Fruit fly (Drosophila melanogaster) whole organism, embryonic: Measurements from ENCODE around the gene CG46317.

Source experiments
- Atf6 ChIP-seq: fragments of 200-800 bp; sonication (Bioruptor generic); IDR thresholded peaks from 2 replicates; pipeline ENCODE4 v1.3.6; 2022; ENCODE audit warnings: missing biosample characterization, missing genetic modification characterization
- C15 ChIP-seq: fragments of 200-800 bp; sonication (Bioruptor generic); IDR thresholded peaks from 3 replicates; pipeline ENCODE4 v1.3.6; 2022; ENCODE audit warnings: missing biosample characterization, missing genetic modification characterization
- CG10267 ChIP-seq: fragments of 200-800 bp; sonication (Bioruptor generic); optimal IDR thresholded peaks from 2 replicates; lab custom pipeline; 2018; ENCODE audit warnings: missing biosample characterization, mild to moderate bottlenecking, missing genetic modification characterization, moderate library complexity
- CG12104 ChIP-seq: fragments of 200-800 bp; sonication (Bioruptor generic); optimal IDR thresholded peaks from 3 replicates; lab custom pipeline; 2016; ENCODE audit warnings: missing biosample characterization, missing genetic modification characterization
- CG13123 ChIP-seq: fragments of 200-800 bp; sonication (Bioruptor generic); optimal IDR thresholded peaks from 2 replicates; lab custom pipeline; 2016; ENCODE audit warnings: missing biosample characterization, missing genetic modification characterization
- CG15073 ChIP-seq: fragments of 200-800 bp; sonication (Bioruptor generic); optimal IDR thresholded peaks from 2 replicates; lab custom pipeline; 2016; ENCODE audit warnings: missing biosample characterization, missing genetic modification characterization
- CG16815 ChIP-seq: fragments of 200-800 bp; sonication (Bioruptor generic); optimal IDR thresholded peaks from 3 replicates; lab custom pipeline; 2017; ENCODE audit warnings: missing biosample characterization, mild to moderate bottlenecking, missing genetic modification characterization
- CG2120 ChIP-seq: fragments of 200-800 bp; sonication (Bioruptor generic); optimal IDR thresholded peaks from 3 replicates; lab custom pipeline; 2016; ENCODE audit warnings: missing biosample characterization, missing genetic modification characterization
- CG3065 ChIP-seq: fragments of 200-800 bp; sonication (Bioruptor generic); optimal IDR thresholded peaks from 2 replicates; lab custom pipeline; 2016; ENCODE audit warnings: missing biosample characterization, missing genetic modification characterization
- CG32532 ChIP-seq: fragments of 200-800 bp; sonication (Bioruptor generic); IDR thresholded peaks from 2 replicates; pipeline ENCODE4 v1.3.6; 2022; ENCODE audit warnings: missing biosample characterization, missing genetic modification characterization
- CG3726 ChIP-seq: fragments of 200-800 bp; sonication (Bioruptor generic); IDR thresholded peaks from 3 replicates; pipeline ENCODE4, ENCODE4 v1.3.6; 2022; ENCODE audit warnings: missing biosample characterization, missing genetic modification characterization
- CG3838 ChIP-seq: fragments of 200-800 bp; sonication (Bioruptor generic); optimal IDR thresholded peaks from 3 replicates; lab custom pipeline; 2016; ENCODE audit warnings: missing biosample characterization, missing genetic modification characterization
- CG5245 ChIP-seq: fragments of 200-800 bp; sonication (Bioruptor generic); optimal IDR thresholded peaks from 3 replicates; lab custom pipeline; 2016; ENCODE audit warnings: missing biosample characterization, missing genetic modification characterization
- CG6683 ChIP-seq: fragments of 200-800 bp; sonication (Bioruptor generic); optimal IDR thresholded peaks from 2 replicates; lab custom pipeline; 2017; ENCODE audit warnings: missing biosample characterization, mild to moderate bottlenecking, missing genetic modification characterization, missing genetic modification reagents
- CG8765 ChIP-seq: fragments of 200-800 bp; sonication (Bioruptor generic); IDR thresholded peaks from 2 replicates; pipeline ENCODE4 v1.3.6; 2022; ENCODE audit warnings: missing biosample characterization, missing genetic modification characterization
- D19A ChIP-seq: fragments of 200-800 bp; optimal IDR thresholded peaks from 3 replicates; lab custom pipeline; 2019; ENCODE audit warnings: missing biosample characterization, mild to moderate bottlenecking, missing genetic modification characterization, moderate library complexity
- D19B ChIP-seq: fragments of 200-800 bp; sonication (Bioruptor generic); optimal IDR thresholded peaks from 2 replicates; lab custom pipeline; 2017; ENCODE audit warnings: missing biosample characterization, mild to moderate bottlenecking, missing genetic modification characterization
- Dip2 ChIP-seq: fragments of 200-800 bp; sonication (Bioruptor generic); IDR thresholded peaks from 2 replicates; pipeline ENCODE4 v1.3.6; 2022; ENCODE audit warnings: missing biosample characterization, missing genetic modification characterization
- Dref ChIP-seq: fragments of 200-800 bp; sonication (Bioruptor generic); IDR thresholded peaks from 2 replicates; pipeline ENCODE4 v1.3.6; 2022; ENCODE audit warnings: missing biosample characterization, missing genetic modification characterization
- Ets97D ChIP-seq: fragments of 200-800 bp; sonication (Bioruptor generic); optimal IDR thresholded peaks from 3 replicates; lab custom pipeline; 2016; ENCODE audit warnings: missing biosample characterization, missing genetic modification characterization
- Gug ChIP-seq: fragments of 200-800 bp; sonication (Bioruptor generic); IDR thresholded peaks from 4 replicates; pipeline ENCODE4 v1.3.6; 2022; ENCODE audit warnings: missing biosample characterization, missing genetic modification characterization
- Hr39 ChIP-seq: fragments of >200 bp; optimal IDR thresholded peaks from 2 replicates; lab custom pipeline; 2017
- Hr78 ChIP-seq, 2 experiments: fragments of 200-800 bp in 1 of 2; fragments of >200 bp in 1 of 2; sonication (Bioruptor generic) in 1 of 2; optimal IDR thresholded peaks; 2 replicates each; lab custom pipeline; 2017 to 2019; ENCODE audit warnings: missing biosample characterization in 2 of 2, missing genetic modification characterization in 2 of 2, mild to moderate bottlenecking in 1 of 2, moderate library complexity in 1 of 2
- Hsf ChIP-seq: fragments of 200-800 bp; sonication (Bioruptor generic); optimal IDR thresholded peaks from 3 replicates; lab custom pipeline; 2016; ENCODE audit warnings: missing biosample characterization, missing genetic modification characterization
- Kr ChIP-seq: fragments of 200-800 bp; sonication (Bioruptor generic); optimal IDR thresholded peaks from 2 replicates; lab custom pipeline; 2017; ENCODE audit warnings: missing biosample characterization, mild to moderate bottlenecking, missing genetic modification characterization
- MTF-1 ChIP-seq: fragments of 200-800 bp; sonication (Bioruptor generic); optimal IDR thresholded peaks from 2 replicates; lab custom pipeline; 2018; ENCODE audit warnings: missing biosample characterization, mild to moderate bottlenecking, missing genetic modification characterization, borderline replicate concordance
- Ravus ChIP-seq: fragments of 200-800 bp; sonication (Bioruptor generic); IDR thresholded peaks from 2 replicates; pipeline ENCODE4 v1.3.6; 2022; ENCODE audit warnings: missing biosample characterization, missing genetic modification characterization
- Sry-δ ChIP-seq: fragments of 200-800 bp; sonication (Bioruptor generic); optimal IDR thresholded peaks from 2 replicates; lab custom pipeline; 2016; ENCODE audit warnings: missing biosample characterization, missing genetic modification characterization
- TFAM ChIP-seq: fragments of 200-800 bp; sonication (Bioruptor generic); optimal IDR thresholded peaks from 2 replicates; lab custom pipeline; 2017; ENCODE audit warnings: missing biosample characterization, missing genetic modification characterization, inconsistent platforms
- Trl ChIP-seq, 3 experiments: fragments of >200 bp in 2 of 3; fragments of 200-800 bp in 1 of 3; sonication (Bioruptor generic) in 1 of 3; optimal IDR thresholded peaks; 2 replicates in 1 of 3; 3 replicates in 2 of 3; lab custom pipeline; 2016 to 2017; ENCODE audit warnings: missing biosample characterization in 1 of 3, missing genetic modification characterization in 1 of 3
- ato ChIP-seq: fragments of 200-800 bp; sonication (Bioruptor generic); IDR thresholded peaks from 2 replicates; pipeline ENCODE4 v1.3.6; 2022; ENCODE audit warnings: missing biosample characterization, missing genetic modification characterization; ENCODE audit not compliant: partially characterized antibody
- ewg ChIP-seq: fragments of 200-800 bp; sonication (Bioruptor generic); optimal IDR thresholded peaks from 3 replicates; lab custom pipeline; 2017; ENCODE audit warnings: mild to moderate bottlenecking, missing biosample characterization, missing genetic modification reagents, missing genetic modification characterization
- exex ChIP-seq: fragments of 200-800 bp; sonication (Bioruptor generic); optimal IDR thresholded peaks from 4 replicates; lab custom pipeline; 2018; ENCODE audit warnings: missing biosample characterization, mild to moderate bottlenecking, missing genetic modification characterization, moderate library complexity
- gcm ChIP-seq: fragments of 200-800 bp; sonication (Bioruptor generic); optimal IDR thresholded peaks from 2 replicates; lab custom pipeline; 2019; ENCODE audit warnings: missing biosample characterization, mild to moderate bottlenecking, missing genetic modification characterization, moderate library complexity
- gsb ChIP-seq: fragments of 200-800 bp; sonication (Bioruptor generic); IDR thresholded peaks from 2 replicates; pipeline ENCODE4 v1.3.6; 2022; ENCODE audit warnings: missing biosample characterization, missing genetic modification characterization
- gsb-n ChIP-seq: fragments of 200-800 bp; sonication (Bioruptor generic); optimal IDR thresholded peaks from 3 replicates; lab custom pipeline; 2018; ENCODE audit warnings: missing biosample characterization, mild to moderate bottlenecking, missing genetic modification characterization
- kay ChIP-seq: fragments of 200-800 bp; sonication (Bioruptor generic); optimal IDR thresholded peaks from 2 replicates; lab custom pipeline; 2016; ENCODE audit warnings: missing biosample characterization, missing genetic modification characterization
- lola ChIP-seq, 3 experiments: fragments of >200 bp in 2 of 3; fragments of 200-800 bp in 1 of 3; sonication (Bioruptor generic) in 1 of 3; optimal IDR thresholded peaks; 2 replicates each; lab custom pipeline; 2017 to 2019; ENCODE audit warnings: missing biosample characterization in 3 of 3, missing genetic modification characterization in 3 of 3, mild to moderate bottlenecking in 1 of 3, moderate library complexity in 1 of 3
- lov ChIP-seq, 2 experiments: fragments of 200-800 bp in 1 of 2; fragments of >200 bp in 1 of 2; sonication (Bioruptor generic) in 1 of 2; IDR thresholded peaks in 1 of 2; optimal IDR thresholded peaks in 1 of 2; 2 replicates in 1 of 2; 3 replicates in 1 of 2; pipeline versions ENCODE4 v1.3.6 to Lab custom; 2017 to 2022; ENCODE audit warnings: missing biosample characterization in 1 of 2, missing genetic modification characterization in 1 of 2
- mld ChIP-seq: fragments of 200-800 bp; sonication (Bioruptor generic); IDR thresholded peaks from 3 replicates; pipeline ENCODE4 v1.3.6; 2022; ENCODE audit warnings: missing biosample characterization, missing genetic modification characterization; ENCODE audit not compliant: partially characterized antibody
- nau ChIP-seq: fragments of 200-800 bp; sonication (Bioruptor generic); optimal IDR thresholded peaks from 3 replicates; lab custom pipeline; 2017; ENCODE audit warnings: missing biosample characterization, mild to moderate bottlenecking, missing genetic modification characterization, missing genetic modification reagents
- pfk ChIP-seq: fragments of 200-800 bp; sonication (Bioruptor generic); optimal IDR thresholded peaks from 2 replicates; lab custom pipeline; 2018; ENCODE audit warnings: missing biosample characterization, mild to moderate bottlenecking, missing genetic modification characterization, moderate library complexity
- sisA ChIP-seq: fragments of 200-800 bp; sonication (Bioruptor generic); IDR thresholded peaks from 2 replicates; pipeline ENCODE4 v1.3.6; 2022; ENCODE audit warnings: missing biosample characterization, missing genetic modification characterization
- stc ChIP-seq: fragments of 200-800 bp; sonication (Bioruptor generic); IDR thresholded peaks from 2 replicates; pipeline ENCODE4 v1.3.6; 2022; ENCODE audit warnings: missing biosample characterization, missing genetic modification characterization
- tap ChIP-seq: fragments of 200-800 bp; optimal IDR thresholded peaks from 3 replicates; lab custom pipeline; 2019; ENCODE audit warnings: missing biosample characterization, mild to moderate bottlenecking, missing genetic modification characterization, moderate library complexity
- tgo ChIP-seq: fragments of 200-800 bp; sonication (Bioruptor generic); IDR thresholded peaks from 3 replicates; pipeline ENCODE4 v1.3.6; 2022; ENCODE audit warnings: missing biosample characterization, missing genetic modification characterization
- tll ChIP-seq, 2 experiments: fragments of 200-800 bp in 1 of 2; fragments of >200 bp in 1 of 2; sonication (Bioruptor generic) in 1 of 2; optimal IDR thresholded peaks; 2 replicates each; lab custom pipeline; 2017 to 2019; ENCODE audit warnings: missing biosample characterization in 2 of 2, missing genetic modification characterization in 2 of 2, mild to moderate bottlenecking in 1 of 2, moderate library complexity in 1 of 2
- tx ChIP-seq: fragments of 200-800 bp; sonication (Bioruptor generic); optimal IDR thresholded peaks from 2 replicates; lab custom pipeline; 2016; ENCODE audit warnings: missing biosample characterization, missing genetic modification characterization
- zfh2 ChIP-seq: fragments of 200-800 bp; sonication (Bioruptor generic); optimal IDR thresholded peaks from 2 replicates; lab custom pipeline; 2016; ENCODE audit warnings: missing biosample characterization, missing genetic modification characterization

The CG46317 gene

dm6 chrX:14213509-14214154 is 47.4 kb upstream of the CG46317 start (continued):
- TF ChIP-seq Hr78 (GFP tag; optimal IDR thresholded peaks at IDR 0.05; lab: Kevin White, UChicago) (peak in 1 of 2 experiments; percentile 69), Dip2 (GFP tag; lab: Robert Waterston, UW) (no peak), Ravus (no peak), mld (GFP tag; lab: Robert Waterston, UW) (no peak), ato (GFP tag; lab: Robert Waterston, UW) (no peak), Hsf (GFP tag; lab: Kevin White, UChicago) (peak; percentile 18), D19B (GFP tag; lab: Kevin White, UChicago) (no peak), CG12104 (peak; percentile 1), CG32532 (GFP tag; lab: Robert Waterston, UW) (no peak), gsb-n (tag; lab: Kevin White, UChicago) (no peak), CG6683 (GFP tag; lab: Kevin White, UChicago) (no peak), tap (peak; percentile 22), CG2120 (GFP tag; lab: Kevin White, UChicago) (peak; percentile 50), Sry-δ (GFP tag; lab: Kevin White, UChicago) (peak; percentile 20), zfh2 (GFP tag; lab: Kevin White, UChicago) (peak; percentile 5), CG3065 (no peak), Kr (GFP tag; lab: Kevin White, UChicago) (no peak), Trl (optimal IDR thresholded peaks at IDR 0.05; lab: Kevin White, UChicago) (no peak), Trl (GFP tag; optimal IDR thresholded peaks at IDR 0.05; lab: Kevin White, UChicago) (peak; percentile 16), Ets97D (GFP tag; lab: Kevin White, UChicago) (no peak), CG13123 (GFP tag; lab: Kevin White, UChicago) (no peak), MTF-1 (GFP tag; lab: Kevin White, UChicago) (no peak), CG3838 (GFP tag; lab: Kevin White, UChicago) (no peak), sisA (GFP tag; lab: Robert Waterston, UW) (no peak; the same call in 1 of the 2 replicates), nau (GFP tag; lab: Kevin White, UChicago) (no peak), lola (GFP tag; optimal IDR thresholded peaks at IDR 0.05; lab: Kevin White, UChicago) (peak in 1 of 3 experiments; percentile 4), CG16815 (GFP tag; lab: Kevin White, UChicago) (no peak), Gug (GFP tag; lab: Robert Waterston, UW) (no peak), lov (optimal IDR thresholded peaks at IDR 0.05; lab: Kevin White, UChicago) (no peak), lov (GFP tag; IDR thresholded peaks at IDR 0.05; lab: Robert Waterston, UW) (no peak), exex (no peak), tll (GFP tag; optimal IDR thresholded peaks at IDR 0.05; lab: Kevin White, UChicago) (no peak), Hr39 (no peak), Atf6 (0 out of 2 replicates have a peak, but pooled peaks have one; percentile 35), D19A (tag; lab: Kevin White, UChicago) (peak; percentile 25), stc (GFP tag; lab: Robert Waterston, UW) (no peak), tgo (GFP tag; lab: Robert Waterston, UW) (no peak), gcm (GFP tag; lab: Kevin White, UChicago) (peak; percentile 39), Dref (no peak), CG8765 (GFP tag; lab: Robert Waterston, UW) (no peak), CG10267 (tag; lab: Kevin White, UChicago) (peak; percentile 6), pfk (no peak), CG5245 (GFP tag; lab: Kevin White, UChicago) (no peak), tx (GFP tag; lab: Kevin White, UChicago) (peak; percentile 15), TFAM (GFP tag; lab: Kevin White, UChicago) (no peak), C15 (GFP tag; lab: Robert Waterston, UW) (no peak), ewg (GFP tag; lab: Kevin White, UChicago) (peak; percentile 7), kay (GFP tag; lab: Kevin White, UChicago) (no peak), CG3726 (GFP tag; lab: Robert Waterston, UW) (no peak), gsb (no peak), CG15073 (GFP tag; lab: Kevin White, UChicago) (no peak)
